Worm (Caenorhabditis elegans): ENCODE data around the gene AH9.6.

- TF ChIP-seq tbp1 (GFP tag; optimal IDR thresholded peaks at IDR 0.05) (no peak), ets-4 (GFP tag; optimal IDR thresholded peaks at IDR 0.05) (peak; percentile 26), nhr-179 (tag; optimal IDR thresholded peaks at IDR 0.05) (no peak), tbx-9 (tag; optimal IDR thresholded peaks at IDR 0.05; ENCODE audit: borderline replicate concordance) (no peak), unc-130 (GFP tag; optimal IDR thresholded peaks at IDR 0.05) (no peak), rcor-1 (GFP tag; IDR thresholded peaks at IDR 0.05) (0 out of 2 replicates have a peak, but pooled peaks have one; percentile 28), attf-5 (GFP tag; optimal IDR thresholded peaks at IDR 0.05) (no peak), akir-1 (GFP tag; optimal IDR thresholded peaks at IDR 0.05) (no peak), let-607 (tag; optimal IDR thresholded peaks at IDR 0.05) (peak in 1 of 2 experiments; percentile 22), ceh-91 (GFP tag; IDR thresholded peaks at IDR 0.05) (no peak), lin-26 (GFP tag; IDR thresholded peaks at IDR 0.05) (no peak), unc-62 (GFP tag; optimal IDR thresholded peaks at IDR 0.05) (no peak)
Observed at ce11 chrX:2287977-2288387, 20.0 kb upstream of the AH9.6 start.
